Fruit fly (Drosophila melanogaster): ENCODE measurements around the gene CG15239.

DNA sequence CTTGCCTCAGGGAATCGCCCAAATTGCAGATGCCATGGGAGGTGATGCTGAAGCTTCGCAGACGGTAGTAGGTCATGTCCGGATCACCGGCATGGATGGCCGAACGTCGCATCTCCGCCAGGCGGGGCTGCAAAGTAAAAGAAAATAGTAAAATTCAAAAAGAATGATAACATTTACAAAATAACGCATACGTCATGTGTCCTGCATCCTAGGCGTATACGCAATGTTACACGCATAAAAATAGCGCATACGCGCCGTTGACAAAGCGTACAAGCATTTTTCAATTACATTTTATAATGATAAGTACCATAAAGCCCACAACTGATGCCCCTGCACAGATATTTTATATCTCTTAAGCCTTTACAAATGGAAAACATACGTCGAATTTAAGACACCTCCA lies 18.0 kb downstream of the CG15239 start:
- TF ChIP-seq CG18262 (tag; optimal IDR thresholded peaks at IDR 0.05) = no peak
- no peak for TF ChIP-seq CG11560 (tag; IDR thresholded peaks at IDR 0.05)
- TF ChIP-seq Hr51 (GFP tag; optimal IDR thresholded peaks at IDR 0.05) = no peak
- no peak for TF ChIP-seq cg (GFP tag; optimal IDR thresholded peaks at IDR 0.05)
- no peak for TF ChIP-seq gcm (GFP tag; optimal IDR thresholded peaks at IDR 0.05)
